Worm (Caenorhabditis elegans) whole organism, early embryonic: ENCODE data around the gene citk-2.

Experiments used
- ama-1 ChIP-seq: fragments of 150-350 bp; optimal IDR thresholded peaks from 2 replicates; lab custom pipeline; 2014
- ets-7 ChIP-seq: sonication (generic microtip); optimal IDR thresholded peaks from 2 replicates; lab custom pipeline; 2016; ENCODE audit warnings: missing genotype, missing genetic modification characterization, missing compliant biosample characterization
- flt-1 ChIP-seq: fragments of 200-800 bp; sonication (Bioruptor generic); IDR thresholded peaks from 2 replicates; pipeline ENCODE4 v1.3.6; 2022; ENCODE audit warnings: missing genetic modification characterization, missing compliant biosample characterization
- hmg-4 ChIP-seq: fragments of 200-800 bp; sonication (Bioruptor generic); optimal IDR thresholded peaks from 2 replicates; lab custom pipeline; 2018; ENCODE audit warnings: mild to moderate bottlenecking, missing genetic modification characterization, missing compliant biosample characterization

ce11 chrII:4968863-4969262, 30.5 kb upstream of the citk-2 start, which contains the start of gene shc-2:
- TF ChIP-seq flt-1 (GFP tag; lab: Robert Waterston, UW), result no peak
- TF ChIP-seq ama-1 (lab: Kevin White, UChicago), result no peak
- TF ChIP-seq ets-7 (tag; lab: Kevin White, UChicago), result no peak
- TF ChIP-seq hmg-4 (GFP tag; lab: Kevin White, UChicago), result no peak
